Worm (Caenorhabditis elegans): Measurements from ENCODE around the gene C32B5.15.
"Not testable (repeated sequence)": the region's sequence is repeated elsewhere in the genome, so short reads cannot be mapped to it uniquely, and the experiment has no call there.

ce11 chrII:1006375-1006774, 33.6 kb upstream of the C32B5.15 start, which contains the start of gene F45D11.14:
- not testable (repeated sequence) for TF ChIP-seq unc-55 (GFP tag; optimal IDR thresholded peaks at IDR 0.05); unc-42 (tag; optimal IDR thresholded peaks at IDR 0.05)

Measured in whole organism, late embryonic.